Worm (Caenorhabditis elegans) whole organism, young adult: ENCODE results near the gene F58E6.5.
A peak's percentile ranks its signal among the peaks of the same experiment; 100 is the strongest.

Experiments used
- B0035.1 ChIP-seq: sonication (generic microtip); optimal IDR thresholded peaks from 2 replicates; lab custom pipeline; 2016; ENCODE audit warnings: missing genetic modification characterization, mild to moderate bottlenecking, missing compliant biosample characterization, missing genotype, missing genetic modification reagents
- B0261.1 ChIP-seq: sonication (generic microtip); optimal IDR thresholded peaks from 2 replicates; lab custom pipeline; 2016; ENCODE audit warnings: mild to moderate bottlenecking, missing genetic modification characterization, moderate library complexity, missing compliant biosample characterization
- F10E7.11 ChIP-seq: sonication (generic microtip); optimal IDR thresholded peaks from 2 replicates; lab custom pipeline; 2017; ENCODE audit warnings: mild to moderate bottlenecking, missing genetic modification characterization, moderate library complexity, missing compliant biosample characterization
- F33H1.4 ChIP-seq: fragments of 200-800 bp; sonication (Bioruptor generic); IDR thresholded peaks from 2 replicates; pipeline ENCODE4 v1.3.6; 2022; ENCODE audit warnings: missing genetic modification reagents, missing genetic modification characterization, missing compliant biosample characterization
- F57A8.1 ChIP-seq: fragments of 200-800 bp; sonication (Bioruptor generic); optimal IDR thresholded peaks from 2 replicates; lab custom pipeline; 2018; ENCODE audit warnings: mild to moderate bottlenecking, missing genetic modification characterization, moderate library complexity, missing compliant biosample characterization
- T07F8.4 ChIP-seq: sonication (generic microtip); optimal IDR thresholded peaks from 2 replicates; lab custom pipeline; 2016; ENCODE audit warnings: mild to moderate bottlenecking, missing genetic modification characterization, moderate library complexity, missing compliant biosample characterization
- atf-7 ChIP-seq: sonication (generic microtip); optimal IDR thresholded peaks from 2 replicates; lab custom pipeline; 2017; ENCODE audit warnings: mild to moderate bottlenecking, missing genetic modification characterization, missing compliant biosample characterization
- athp-1 ChIP-seq: sonication (generic microtip); optimal IDR thresholded peaks from 2 replicates; lab custom pipeline; 2017; ENCODE audit warnings: mild to moderate bottlenecking, missing genetic modification characterization, missing compliant biosample characterization
- attf-5 ChIP-seq: fragments of 200-800 bp; sonication (Bioruptor generic); optimal IDR thresholded peaks from 2 replicates; lab custom pipeline; 2018; ENCODE audit warnings: mild to moderate bottlenecking, missing genetic modification characterization, missing compliant biosample characterization
- attf-6 ChIP-seq: fragments of 200-800 bp; sonication (Bioruptor generic); IDR thresholded peaks from 2 replicates; pipeline ENCODE4 v1.3.6; 2022; ENCODE audit warnings: missing genetic modification reagents, missing genetic modification characterization, missing compliant biosample characterization
- bed-2 ChIP-seq: fragments of 200-800 bp; sonication (Bioruptor generic); IDR thresholded peaks from 2 replicates; pipeline ENCODE4 v1.3.6; 2022; ENCODE audit warnings: missing genetic modification reagents, missing genetic modification characterization, missing compliant biosample characterization
- ccch-3 ChIP-seq: fragments of 200-800 bp; sonication (Bioruptor generic); optimal IDR thresholded peaks from 2 replicates; lab custom pipeline; 2018; ENCODE audit warnings: mild to moderate bottlenecking, missing genetic modification characterization, missing compliant biosample characterization
- ceh-58 ChIP-seq: fragments of 200-800 bp; sonication (Bioruptor generic); IDR thresholded peaks from 2 replicates; pipeline ENCODE4 v1.3.6; 2022; ENCODE audit warnings: missing genetic modification characterization, missing compliant biosample characterization
- ceh-79 ChIP-seq: sonication (generic microtip); optimal IDR thresholded peaks from 2 replicates; lab custom pipeline; 2017; ENCODE audit warnings: mild to moderate bottlenecking, missing genetic modification characterization, missing compliant biosample characterization
- ceh-91 ChIP-seq: fragments of 200-800 bp; sonication (Bioruptor generic); IDR thresholded peaks from 2 replicates; pipeline ENCODE4 v1.3.6; 2022; ENCODE audit warnings: missing genetic modification reagents, missing genetic modification characterization, missing compliant biosample characterization
- dpl-1 ChIP-seq: fragments of 150-350 bp; optimal IDR thresholded peaks from 2 replicates; lab custom pipeline; 2014; ENCODE audit warnings: missing biosample characterization, missing genetic modification reagents, missing genetic modification characterization
- efl-1 ChIP-seq: fragments of 150-350 bp; optimal IDR thresholded peaks from 2 replicates; lab custom pipeline; 2014; ENCODE audit warnings: missing biosample characterization, missing genetic modification reagents, missing genetic modification characterization
- hlh-12 ChIP-seq: sonication (generic microtip); optimal IDR thresholded peaks from 2 replicates; lab custom pipeline; 2016; ENCODE audit warnings: missing genetic modification characterization, missing compliant biosample characterization
- hmg-1.2 ChIP-seq: fragments of 200-800 bp; sonication (Bioruptor generic); IDR thresholded peaks from 2 replicates; pipeline ENCODE4 v1.3.6; 2022; ENCODE audit warnings: missing genetic modification reagents, missing genetic modification characterization, missing compliant biosample characterization
- hrde-1 ChIP-seq: sonication (generic microtip); optimal IDR thresholded peaks from 2 replicates; lab custom pipeline; 2016; ENCODE audit warnings: missing genetic modification characterization, mild to moderate bottlenecking, missing compliant biosample characterization, moderate library complexity, missing genotype, missing genetic modification reagents, borderline replicate concordance
- lag-1 ChIP-seq: fragments of 200-800 bp; sonication (Bioruptor generic); IDR thresholded peaks from 2 replicates; pipeline ENCODE4 v1.3.6; 2022; ENCODE audit warnings: missing genetic modification reagents, missing genetic modification characterization, missing compliant biosample characterization
- lin-26 ChIP-seq: fragments of 200-800 bp; sonication (Bioruptor generic); IDR thresholded peaks from 2 replicates; pipeline ENCODE4 v1.3.6; 2022; ENCODE audit warnings: missing genetic modification reagents, missing genetic modification characterization, missing compliant biosample characterization
- lin-35 ChIP-seq, 3 experiments: fragments of 150-350 bp in 2 of 3; sonication (generic microtip) in 1 of 3; optimal IDR thresholded peaks; 2 replicates each; lab custom pipeline; 2014 to 2018; ENCODE audit warnings: missing biosample characterization in 3 of 3, missing genetic modification characterization in 3 of 3, missing genetic modification reagents in 3 of 3
- lin-54 ChIP-seq: fragments of 200-800 bp; sonication (Bioruptor generic); optimal IDR thresholded peaks from 2 replicates; lab custom pipeline; 2018; ENCODE audit warnings: mild to moderate bottlenecking, missing genetic modification characterization, missing compliant biosample characterization
- lsl-1 ChIP-seq: fragments of 200-800 bp; sonication (Bioruptor generic); optimal IDR thresholded peaks from 2 replicates; lab custom pipeline; 2018; ENCODE audit warnings: mild to moderate bottlenecking, missing genetic modification characterization, moderate library complexity, missing compliant biosample characterization
- madf-3 ChIP-seq: fragments of 200-800 bp; sonication (Bioruptor generic); IDR thresholded peaks from 2 replicates; pipeline ENCODE4 v1.3.6; 2022; ENCODE audit warnings: missing genetic modification reagents, missing genetic modification characterization, missing compliant biosample characterization
- madf-6 ChIP-seq: fragments of 200-800 bp; sonication (Bioruptor generic); IDR thresholded peaks from 2 replicates; pipeline ENCODE4 v1.3.6; 2022; ENCODE audit warnings: missing genetic modification reagents, missing genetic modification characterization, missing compliant biosample characterization
- madf-8 ChIP-seq: fragments of 200-800 bp; sonication (Bioruptor generic); conservative IDR thresholded peaks from 2 replicates; pipeline ENCODE4 v1.3.6; 2022; ENCODE audit warnings: missing genetic modification reagents, missing genetic modification characterization, missing compliant biosample characterization
- mel-28 ChIP-seq: sonication (generic microtip); optimal IDR thresholded peaks from 2 replicates; lab custom pipeline; 2016; ENCODE audit warnings: borderline replicate concordance, mild to moderate bottlenecking, missing genetic modification characterization, missing compliant biosample characterization
- mxl-1 ChIP-seq: sonication (generic microtip); optimal IDR thresholded peaks from 2 replicates; lab custom pipeline; 2016; ENCODE audit warnings: missing genetic modification characterization, missing compliant biosample characterization
- nhr-80 ChIP-seq: sonication (generic microtip); optimal IDR thresholded peaks from 2 replicates; lab custom pipeline; 2016; ENCODE audit warnings: missing genetic modification characterization, missing compliant biosample characterization
- repo-1 ChIP-seq: sonication (generic microtip); optimal IDR thresholded peaks from 2 replicates; lab custom pipeline; 2017; ENCODE audit warnings: mild to moderate bottlenecking, missing genetic modification characterization, missing compliant biosample characterization
- sdz-38 ChIP-seq: sonication (generic microtip); optimal IDR thresholded peaks from 2 replicates; lab custom pipeline; 2016; ENCODE audit warnings: missing genotype, missing genetic modification characterization, missing compliant biosample characterization
- tbp1 ChIP-seq: fragments of 200-800 bp; sonication (Bioruptor generic); optimal IDR thresholded peaks from 2 replicates; lab custom pipeline; 2018; ENCODE audit warnings: mild to moderate bottlenecking, missing genetic modification characterization, missing compliant biosample characterization
- xnd-1 ChIP-seq: sonication (generic microtip); optimal IDR thresholded peaks from 2 replicates; lab custom pipeline; 2016; ENCODE audit warnings: missing genotype, missing genetic modification reagents, missing genetic modification characterization, missing compliant biosample characterization
- zfh-2 ChIP-seq: fragments of 200-800 bp; sonication (Bioruptor generic); conservative IDR thresholded peaks from 2 replicates; pipeline ENCODE4 v1.3.6; 2022; ENCODE audit warnings: missing genetic modification reagents, missing genetic modification characterization, missing compliant biosample characterization
- zim-3 ChIP-seq: sonication (generic microtip); optimal IDR thresholded peaks from 2 replicates; lab custom pipeline; 2017; ENCODE audit warnings: mild to moderate bottlenecking, missing genetic modification characterization, moderate library complexity, missing compliant biosample characterization
- ztf-18 ChIP-seq: sonication (generic microtip); optimal IDR thresholded peaks from 2 replicates; lab custom pipeline; 2016; ENCODE audit warnings: missing genotype, mild to moderate bottlenecking, missing genetic modification characterization, missing compliant biosample characterization
- ztf-25 ChIP-seq: fragments of 200-800 bp; sonication (Bioruptor generic); IDR thresholded peaks from 2 replicates; pipeline ENCODE4 v1.3.6; 2022; ENCODE audit warnings: missing genetic modification reagents, missing genetic modification characterization, missing compliant biosample characterization
- ztf-26 ChIP-seq: sonication (generic microtip); optimal IDR thresholded peaks from 2 replicates; lab custom pipeline; 2017; ENCODE audit warnings: missing genetic modification characterization, missing compliant biosample characterization

Gene F58E6.5

ce11 chrV:9786721-9787131 lies 32.4 kb upstream of the F58E6.5 start, which contains the start of gene F46B6.6 (continued):
- TF ChIP-seq lsl-1 (peak; percentile 12), hlh-12 (tag; lab: Kevin White, UChicago) (no peak), zfh-2 (no peak), athp-1 (tag; lab: Kevin White, UChicago) (peak; percentile 62), atf-7 (tag; lab: Kevin White, UChicago) (peak; percentile 46), tbp1 (peak; percentile 14), madf-6 (peak; percentile 29; the same call in 1 of the 2 replicates), bed-2 (GFP tag; lab: Robert Waterston, UW) (no peak), ztf-25 (GFP tag; lab: Robert Waterston, UW) (no peak), attf-6 (GFP tag; lab: Robert Waterston, UW) (no peak), attf-5 (peak; percentile 41)
- TF ChIP-seq, all 124 proteins: peak for 36

DNA sequence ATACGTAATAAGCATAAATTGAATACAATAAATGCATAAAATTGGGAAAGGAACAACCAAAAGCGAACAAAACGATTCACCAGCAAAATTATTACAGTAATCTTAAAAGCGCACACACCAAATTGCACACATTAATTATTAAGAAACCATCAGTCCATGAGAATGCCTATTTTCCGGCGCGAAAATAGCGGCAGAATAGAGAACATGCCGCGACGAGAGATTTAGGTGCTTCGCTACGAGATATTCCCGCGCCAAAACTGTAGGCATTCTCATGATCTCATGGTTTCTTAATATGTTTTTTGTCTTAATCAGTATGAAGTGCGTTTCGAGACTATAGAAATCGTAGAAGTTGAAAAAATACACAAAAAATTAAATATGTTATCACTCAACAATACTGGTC lies 29.9 kb upstream of the F58E6.5 start:
- TF ChIP-seq F57A8.1 (GFP tag; lab: Kevin White, UChicago) (no peak), F33H1.4 (GFP tag; lab: Robert Waterston, UW) (peak; percentile 6; the same call in 1 of the 2 replicates), mxl-1 (tag; lab: Kevin White, UChicago) (no peak), lsl-1 (peak; percentile 45), mel-28 (tag; lab: Kevin White, UChicago) (no peak), nhr-80 (tag; lab: Kevin White, UChicago) (no peak), dpl-1 (GFP tag; lab: Kevin White, UChicago) (peak; percentile 21), madf-8 (0 out of 2 replicates have a peak, but pooled peaks have one; percentile 21), B0035.1 (no peak), ceh-91 (peak; percentile 50; the same call in 1 of the 2 replicates), efl-1 (GFP tag; lab: Kevin White, UChicago) (peak; percentile 56), madf-6 (peak; percentile 82), lin-26 (GFP tag; lab: Robert Waterston, UW) (no peak), xnd-1 (tag; lab: Kevin White, UChicago) (peak; percentile 49), lin-54 (GFP tag; lab: Kevin White, UChicago) (no peak)
- TF ChIP-seq, all 124 proteins: peak for 8

DNA sequence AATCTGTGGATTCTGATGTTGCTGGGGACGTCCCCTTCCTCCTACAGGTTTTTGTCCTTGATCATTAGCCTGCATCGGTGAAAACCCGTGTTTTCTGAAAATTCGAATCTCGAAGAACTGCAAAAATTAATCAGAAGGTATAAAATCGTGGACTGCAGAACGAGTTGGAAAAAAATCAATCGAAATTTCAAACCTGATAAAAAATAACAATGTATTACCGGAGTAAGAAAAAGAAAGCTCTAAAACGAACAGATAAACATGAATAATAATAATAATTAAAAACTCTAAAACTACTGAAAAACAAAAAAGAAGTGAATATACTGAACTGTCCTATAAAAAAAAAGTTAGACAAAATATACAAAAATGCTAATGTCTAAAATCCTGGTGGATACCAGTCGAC lies 28.6 kb upstream of the F58E6.5 start, which contains the start of gene F46B6.5:
Gene F46B6.5, minus strand, starts transcription at position 101 of the 400 bp plus-strand sequence.
- TF ChIP-seq T07F8.4 (no peak), hmg-1.2 (GFP tag; lab: Robert Waterston, UW) (no peak), ztf-25 (GFP tag; lab: Robert Waterston, UW) (0 out of 2 replicates have a peak, but pooled peaks have one; percentile 38)

ce11 chrV:9782045-9782444 lies 27.7 kb upstream of the F58E6.5 start:
- TF ChIP-seq xnd-1 (tag; lab: Kevin White, UChicago) (no peak), sdz-38 (tag; lab: Kevin White, UChicago) (no peak), lin-26 (GFP tag; lab: Robert Waterston, UW) (no peak), attf-5 (no peak), ccch-3 (no peak), hrde-1 (tag; lab: Kevin White, UChicago) (no peak), zim-3 (tag; lab: Kevin White, UChicago) (no peak), ztf-26 (tag; lab: Kevin White, UChicago) (no peak), ceh-58 (GFP tag; lab: Robert Waterston, UW) (no peak)

DNA sequence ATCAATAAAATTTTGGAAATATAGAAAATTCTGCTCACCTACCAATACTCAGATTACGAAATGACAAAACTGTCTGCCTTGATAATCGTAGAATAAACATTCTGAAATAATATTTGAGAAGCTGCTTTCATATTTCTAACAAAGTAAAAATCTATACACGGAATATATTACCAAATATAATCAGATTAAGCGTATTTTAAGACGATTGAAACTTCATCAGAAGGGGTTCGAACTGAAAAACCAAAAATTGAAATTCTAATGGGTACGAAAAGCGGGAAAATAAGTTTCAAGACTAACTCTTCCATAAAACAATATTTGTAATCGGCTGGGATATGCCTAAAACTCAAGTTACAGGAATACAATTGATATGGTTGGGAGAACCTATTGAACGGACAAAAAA lies 25.1 kb upstream of the F58E6.5 start, which contains the start of gene F46B6.4:
Gene F46B6.4, minus strand, starts transcription at position 101 of the 400 bp plus-strand sequence.
- TF ChIP-seq repo-1 (tag; lab: Kevin White, UChicago) (no peak), zfh-2 (no peak), hmg-1.2 (GFP tag; lab: Robert Waterston, UW) (no peak), madf-3 (GFP tag; lab: Robert Waterston, UW) (no peak), lag-1 (GFP tag; lab: Robert Waterston, UW) (no peak), B0261.1 (tag; lab: Kevin White, UChicago) (no peak), ceh-79 (tag; lab: Kevin White, UChicago) (no peak), xnd-1 (tag; lab: Kevin White, UChicago) (no peak), F10E7.11 (tag; lab: Kevin White, UChicago) (no peak), ztf-18 (tag; lab: Kevin White, UChicago) (no peak), ceh-91 (no peak), zim-3 (tag; lab: Kevin White, UChicago) (no peak), lin-35 (GFP tag; optimal IDR thresholded peaks at IDR 0.05; lab: Kevin White, UChicago) (no peak)
